Worm (Caenorhabditis elegans) whole organism, L4 larva: ENCODE measurements around the gene spp-2.
"Not testable (repeated sequence)": the region's sequence is repeated elsewhere in the genome, so short reads cannot be mapped to it uniquely, and the experiment has no call there.

ENCODE experiments used
- F26F4.8 ChIP-seq: fragments of 200-800 bp; sonication (Bioruptor generic); conservative IDR thresholded peaks from 2 replicates; pipeline ENCODE4 v1.3.6; 2022; ENCODE audit warnings: missing genetic modification characterization, missing compliant biosample characterization
- T20F7.1 ChIP-seq: fragments of 200-800 bp; sonication (Bioruptor generic); optimal IDR thresholded peaks from 2 replicates; lab custom pipeline; 2018; ENCODE audit warnings: mild to moderate bottlenecking, missing genetic modification characterization, missing compliant biosample characterization
- Y48G9A.11 ChIP-seq: fragments of 200-800 bp; sonication (Bioruptor generic); IDR thresholded peaks from 2 replicates; pipeline ENCODE4 v1.3.6; 2022; ENCODE audit warnings: missing genetic modification reagents, missing genetic modification characterization, missing compliant biosample characterization
- Y5F2A.4 ChIP-seq: fragments of 200-800 bp; sonication (Bioruptor generic); optimal IDR thresholded peaks from 2 replicates; lab custom pipeline; 2018; ENCODE audit warnings: mild to moderate bottlenecking, missing genetic modification characterization, missing compliant biosample characterization
- ZK337.2 ChIP-seq: fragments of 200-800 bp; sonication (Bioruptor generic); IDR thresholded peaks from 2 replicates; pipeline ENCODE4 v1.3.6; 2022; ENCODE audit warnings: missing genetic modification reagents, missing genetic modification characterization, missing compliant biosample characterization
- aha-1 ChIP-seq: fragments of 150-350 bp; peaks from one replicate; lab custom pipeline; 2014; ENCODE audit warnings: missing biosample characterization, missing genetic modification characterization
- ama-1 ChIP-seq: fragments of 150-350 bp; optimal IDR thresholded peaks from 2 replicates; lab custom pipeline; 2014; ENCODE audit warnings: inconsistent platforms, mixed read lengths
- arid-1 ChIP-seq: fragments of 200-800 bp; sonication (Bioruptor generic); conservative IDR thresholded peaks from 2 replicates; pipeline ENCODE4 v1.3.6; 2022; ENCODE audit warnings: missing genetic modification reagents, missing genetic modification characterization, missing compliant biosample characterization
- ceh-82 ChIP-seq: sonication (generic microtip); optimal IDR thresholded peaks from 2 replicates; lab custom pipeline; 2017; ENCODE audit warnings: missing biosample characterization, missing genetic modification characterization
- cey-2 ChIP-seq: sonication (generic microtip); optimal IDR thresholded peaks from 3 replicates; lab custom pipeline; 2017; ENCODE audit warnings: missing genetic modification characterization, mild to moderate bottlenecking, missing compliant biosample characterization, antibody characterized with exemption, borderline replicate concordance; ENCODE audit not compliant: insufficient read depth
- daf-12 ChIP-seq: fragments of 150-350 bp; optimal IDR thresholded peaks from 2 replicates; lab custom pipeline; 2014; ENCODE audit warnings: missing biosample characterization, missing genetic modification reagents, missing genetic modification characterization
- daf-16 ChIP-seq, 3 experiments: sonication (generic microtip); optimal IDR thresholded peaks; 2 replicates each; lab custom pipeline; 2016 to 2017; ENCODE audit warnings: missing genetic modification characterization in 3 of 3, missing genetic modification reagents in 3 of 3, mild to moderate bottlenecking in 2 of 3, missing compliant biosample characterization in 2 of 3, missing biosample characterization in 1 of 3, moderate library complexity in 1 of 3
- dmd-6 ChIP-seq: fragments of 200-800 bp; sonication (Bioruptor generic); IDR thresholded peaks from 2 replicates; pipeline ENCODE4 v1.3.6; 2022; ENCODE audit warnings: missing genetic modification reagents, missing genetic modification characterization, missing compliant biosample characterization
- duxl-1 ChIP-seq: sonication (generic microtip); optimal IDR thresholded peaks from 2 replicates; lab custom pipeline; 2016; ENCODE audit warnings: mild to moderate bottlenecking, missing genetic modification characterization, moderate library complexity, missing compliant biosample characterization; ENCODE audit not compliant: poor library complexity
- dve-1 ChIP-seq: sonication (generic microtip); optimal IDR thresholded peaks from 2 replicates; lab custom pipeline; 2017; ENCODE audit warnings: antibody characterized with exemption, mild to moderate bottlenecking, missing genetic modification characterization, missing compliant biosample characterization; ENCODE audit not compliant: insufficient read depth
- egl-43 ChIP-seq: fragments of 200-800 bp; sonication (Bioruptor generic); IDR thresholded peaks from 2 replicates; pipeline ENCODE4 v1.3.6; 2022; ENCODE audit warnings: missing genetic modification reagents, missing genetic modification characterization, missing compliant biosample characterization
- fkh-10 ChIP-seq: fragments of 150-350 bp; optimal IDR thresholded peaks from 2 replicates; lab custom pipeline; 2014; ENCODE audit warnings: missing biosample characterization, missing genetic modification reagents, missing genetic modification characterization
- hlh-11 ChIP-seq: fragments of 200-800 bp; sonication (Bioruptor generic); optimal IDR thresholded peaks from 2 replicates; lab custom pipeline; 2018; ENCODE audit warnings: mild to moderate bottlenecking, missing genetic modification characterization, missing compliant biosample characterization
- hlh-30 ChIP-seq: sonication (generic microtip); optimal IDR thresholded peaks from 2 replicates; lab custom pipeline; 2017; ENCODE audit warnings: antibody characterized with exemption, mild to moderate bottlenecking, missing genetic modification characterization, missing compliant biosample characterization; ENCODE audit not compliant: insufficient read depth
- hmg-1.1 ChIP-seq: fragments of 200-800 bp; sonication (Bioruptor generic); IDR thresholded peaks from 2 replicates; pipeline ENCODE4 v1.3.6; 2022; ENCODE audit warnings: missing genetic modification reagents, missing genetic modification characterization, missing compliant biosample characterization
- lim-7 ChIP-seq: fragments of 200-800 bp; sonication (Bioruptor generic); IDR thresholded peaks from 2 replicates; pipeline ENCODE4 v1.3.6; 2022; ENCODE audit warnings: missing genetic modification characterization, missing compliant biosample characterization
- lsy-2 ChIP-seq, 2 experiments: fragments of 150-350 bp in 1 of 2; sonication (generic microtip) in 1 of 2; optimal IDR thresholded peaks; 2 replicates each; lab custom pipeline; 2014 to 2017; ENCODE audit warnings: missing biosample characterization in 2 of 2, missing genetic modification characterization in 2 of 2
- madf-9 ChIP-seq: fragments of 200-800 bp; sonication (Bioruptor generic); conservative IDR thresholded peaks from 2 replicates; pipeline ENCODE4 v1.3.6; 2022; ENCODE audit warnings: missing genetic modification reagents, missing genetic modification characterization, missing compliant biosample characterization
- mdl-1 ChIP-seq, 2 experiments: fragments of 150-350 bp in 1 of 2; sonication (generic microtip) in 1 of 2; optimal IDR thresholded peaks; 2 replicates each; lab custom pipeline; 2014 to 2017; ENCODE audit warnings: missing biosample characterization in 2 of 2, missing genetic modification characterization in 2 of 2
- mep-1 ChIP-seq: fragments of 150-350 bp; sonication (generic microtip); optimal IDR thresholded peaks from 3 replicates; lab custom pipeline; 2014; ENCODE audit warnings: missing biosample characterization, missing genetic modification characterization
- mes-2 ChIP-seq: sonication (generic microtip); optimal IDR thresholded peaks from 2 replicates; lab custom pipeline; 2016; ENCODE audit warnings: missing genotype, mild to moderate bottlenecking, missing genetic modification characterization, missing compliant biosample characterization; ENCODE audit not compliant: poor library complexity, severe bottlenecking
- mxl-3 ChIP-seq: fragments of 200-800 bp; sonication (Bioruptor generic); optimal IDR thresholded peaks from 2 replicates; lab custom pipeline; 2018; ENCODE audit warnings: mild to moderate bottlenecking, missing genetic modification characterization, missing compliant biosample characterization
- nhr-11 ChIP-seq: fragments of 150-350 bp; optimal IDR thresholded peaks from 2 replicates; lab custom pipeline; 2014; ENCODE audit warnings: missing biosample characterization, missing genetic modification characterization
- nhr-237 ChIP-seq: sonication (generic microtip); optimal IDR thresholded peaks from 2 replicates; lab custom pipeline; 2017; ENCODE audit warnings: missing biosample characterization, missing genetic modification characterization
- nhr-28 ChIP-seq: fragments of 150-350 bp; optimal IDR thresholded peaks from 2 replicates; lab custom pipeline; 2014; ENCODE audit warnings: missing biosample characterization, missing genetic modification characterization
- nhr-48 ChIP-seq: sonication (generic microtip); optimal IDR thresholded peaks from 2 replicates; lab custom pipeline; 2016; ENCODE audit warnings: mild to moderate bottlenecking, missing genetic modification characterization, missing compliant biosample characterization
- nhr-6 ChIP-seq: fragments of 150-350 bp; optimal IDR thresholded peaks from 2 replicates; lab custom pipeline; 2014; ENCODE audit warnings: missing biosample characterization, missing genetic modification characterization
- nhr-77 ChIP-seq: fragments of 150-350 bp; optimal IDR thresholded peaks from 2 replicates; lab custom pipeline; 2014; ENCODE audit warnings: missing biosample characterization, missing genetic modification characterization
- pha-4 ChIP-seq, 2 experiments: fragments of 150-350 bp in 1 of 2; fragments of 200-800 bp in 1 of 2; sonication (Bioruptor generic) in 1 of 2; IDR thresholded peaks in 1 of 2; optimal IDR thresholded peaks in 1 of 2; 2 replicates each; pipeline versions ENCODE4 v1.3.6 to Lab custom; 2014 to 2022; ENCODE audit warnings: missing genetic modification characterization in 2 of 2, missing genetic modification reagents in 2 of 2, missing biosample characterization in 1 of 2, missing compliant biosample characterization in 1 of 2
- pqm-1 ChIP-seq: sonication (generic microtip); optimal IDR thresholded peaks from 2 replicates; lab custom pipeline; 2017; ENCODE audit warnings: missing biosample characterization, missing genetic modification characterization
- saeg-2 ChIP-seq: fragments of 200-800 bp; sonication (Bioruptor generic); IDR thresholded peaks from 2 replicates; pipeline ENCODE4 v1.3.6; 2022; ENCODE audit warnings: missing genetic modification reagents, missing genetic modification characterization, missing compliant biosample characterization
- tag-97 ChIP-seq: fragments of 200-800 bp; sonication (Bioruptor generic); IDR thresholded peaks from 2 replicates; pipeline ENCODE4 v1.3.6; 2022; ENCODE audit warnings: missing genetic modification characterization, missing compliant biosample characterization
- tra-1 ChIP-seq: fragments of 200-800 bp; sonication (Bioruptor generic); IDR thresholded peaks from 2 replicates; pipeline ENCODE4 v1.3.6; 2022; ENCODE audit warnings: missing genetic modification reagents, missing genetic modification characterization, missing compliant biosample characterization
- unc-62 ChIP-seq, 3 experiments: fragments of 150-350 bp in 1 of 3; sonication (generic microtip); optimal IDR thresholded peaks in 2 of 3; peaks in 1 of 3; 1 replicate in 1 of 3; 2 replicates in 2 of 3; lab custom pipeline; 2014 to 2017; ENCODE audit warnings: missing biosample characterization in 3 of 3, missing genetic modification characterization in 3 of 3, missing genetic modification reagents in 3 of 3, missing genotype in 1 of 3
- vab-7 ChIP-seq: fragments of 200-800 bp; sonication (Bioruptor generic); IDR thresholded peaks from 2 replicates; pipeline ENCODE4 v1.3.6; 2022; ENCODE audit warnings: missing genetic modification reagents, missing genetic modification characterization, missing compliant biosample characterization
- ztf-7 ChIP-seq: fragments of 150-350 bp; optimal IDR thresholded peaks from 2 replicates; lab custom pipeline; 2014; ENCODE audit warnings: missing biosample characterization, missing genetic modification characterization

The spp-2 gene

ce11 chrX:7365267-7365666, 48.6 kb upstream of the spp-2 start, which contains the start of gene C56G3.2:
Gene C56G3.2, plus strand, starts transcription at chrX:7365567.
- not testable (repeated sequence) for TF ChIP-seq mxl-3; arid-1; saeg-2 (GFP tag; lab: Robert Waterston, UW)

- TF ChIP-seq hlh-30 (tag; lab: Kevin White, UChicago) (no peak), cey-2 (tag; lab: Kevin White, UChicago) (no peak), hmg-1.1 (GFP tag; lab: Robert Waterston, UW) (no peak), ama-1 (lab: Kevin White, UChicago) (no peak), mxl-3 (no peak), ztf-7 (tag; lab: Kevin White, UChicago) (no peak), daf-12 (no peak), pha-4 (GFP tag; IDR thresholded peaks at IDR 0.05; lab: Robert Waterston, UW) (no peak), pha-4 (tag; optimal IDR thresholded peaks at IDR 0.05; lab: Kevin White, UChicago) (no peak), lim-7 (no peak), ZK337.2 (GFP tag; lab: Robert Waterston, UW) (no peak)
Measured at ce11 chrX:7343747-7344146, 27.1 kb upstream of the spp-2 start, which contains the start of gene C07D8.5. Gene C07D8.5, plus strand, starts transcription at chrX:7344047.

ce11 chrX:7343218-7343617, 26.6 kb upstream of the spp-2 start:
- TF ChIP-seq tag-97: no peak
- no peak for TF ChIP-seq tra-1 (GFP tag; lab: Robert Waterston, UW)
- no peak for TF ChIP-seq ZK337.2 (GFP tag; lab: Robert Waterston, UW)
- no peak for TF ChIP-seq F26F4.8
- no peak for TF ChIP-seq aha-1 (tag; lab: Kevin White, UChicago)
- TF ChIP-seq hlh-30 (tag; lab: Kevin White, UChicago): peak; percentile 8
- TF ChIP-seq egl-43 (GFP tag; lab: Robert Waterston, UW): no peak
- TF ChIP-seq ceh-82 (tag; lab: Kevin White, UChicago): no peak
- TF ChIP-seq T20F7.1 (GFP tag; lab: Kevin White, UChicago): no peak
- no peak for TF ChIP-seq Y48G9A.11 (GFP tag; lab: Robert Waterston, UW)
- TF ChIP-seq nhr-28 (tag; lab: Kevin White, UChicago): peak; percentile 63
- no peak for TF ChIP-seq madf-9 (GFP tag; lab: Robert Waterston, UW)
- TF ChIP-seq dve-1 (tag; lab: Kevin White, UChicago): peak; percentile 2
- no peak for TF ChIP-seq dmd-6 (GFP tag; lab: Robert Waterston, UW)
- TF ChIP-seq mes-2 (tag; lab: Kevin White, UChicago): no peak
- no peak for TF ChIP-seq hmg-1.1 (GFP tag; lab: Robert Waterston, UW)
- no peak for TF ChIP-seq daf-16 (GFP tag; optimal IDR thresholded peaks at IDR 0.05; lab: Kevin White, UChicago)
- peak; percentile 90 for TF ChIP-seq daf-16 (tag; optimal IDR thresholded peaks at IDR 0.05; lab: Kevin White, UChicago)
- no peak for TF ChIP-seq unc-62 (GFP tag; optimal IDR thresholded peaks at IDR 0.05 in 1 of 2; lab: Kevin White, UChicago)
- no peak for TF ChIP-seq unc-62 (tag; optimal IDR thresholded peaks at IDR 0.05; lab: Kevin White, UChicago)
- TF ChIP-seq Y5F2A.4: no peak
- TF ChIP-seq fkh-10 (GFP tag; lab: Kevin White, UChicago): no peak
- no peak for TF ChIP-seq vab-7 (GFP tag; lab: Robert Waterston, UW)
- TF ChIP-seq pqm-1 (tag; lab: Kevin White, UChicago): peak; percentile 80
- no peak for TF ChIP-seq nhr-237 (tag; lab: Kevin White, UChicago)

DNA sequence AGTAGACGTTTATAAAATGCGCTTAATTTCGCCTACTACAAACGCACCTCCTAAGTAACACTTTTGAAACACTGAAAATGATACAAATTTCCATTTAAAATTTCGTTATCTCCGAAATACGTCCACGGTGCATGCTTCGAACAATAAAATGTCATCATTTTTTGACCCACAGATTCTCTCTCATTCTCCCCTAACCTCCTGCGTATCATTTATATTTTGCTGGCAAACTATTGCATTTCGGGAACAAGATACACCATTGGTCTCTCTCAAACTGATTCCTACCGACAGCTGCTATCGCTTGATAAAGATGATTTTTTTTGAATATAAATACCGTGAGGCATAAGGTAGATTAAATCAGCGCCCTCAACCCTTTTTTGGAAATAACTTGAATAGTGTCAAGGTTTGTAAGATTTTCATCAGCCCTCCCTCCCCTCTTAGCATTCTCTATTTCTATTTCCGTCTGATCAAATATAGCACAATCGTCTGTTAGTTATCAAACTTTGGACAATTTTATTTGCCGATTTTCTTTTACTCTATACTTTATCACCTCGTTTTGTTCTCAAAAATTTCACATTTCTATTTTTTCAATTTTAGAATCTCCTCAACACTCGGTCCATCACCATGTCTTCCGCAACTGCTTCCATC, 24.4 kb upstream of the spp-2 start, which contains the start of gene C07D8.6:
C07D8.6 (plus strand) TSS at position 595 of the 645 bp plus-strand sequence.
- TF ChIP-seq nhr-6 (tag; lab: Kevin White, UChicago) (peak; percentile 60), Y48G9A.11 (GFP tag; lab: Robert Waterston, UW) (no peak), mdl-1 (tag; optimal IDR thresholded peaks at IDR 0.05; lab: Kevin White, UChicago) (peak in 1 of 2 experiments; percentile 50), ZK337.2 (GFP tag; lab: Robert Waterston, UW) (no peak), duxl-1 (tag; lab: Kevin White, UChicago) (no peak), nhr-48 (tag; lab: Kevin White, UChicago) (peak; percentile 83), dmd-6 (GFP tag; lab: Robert Waterston, UW) (peak; percentile 86), nhr-77 (tag; lab: Kevin White, UChicago) (peak; percentile 70), unc-62 (GFP tag; optimal IDR thresholded peaks at IDR 0.05 in 1 of 2; lab: Kevin White, UChicago) (peak in 1 of 2 experiments; percentile 28), unc-62 (tag; optimal IDR thresholded peaks at IDR 0.05; lab: Kevin White, UChicago) (no peak), hlh-30 (tag; lab: Kevin White, UChicago) (peak; percentile 59), hlh-11 (tag; lab: Kevin White, UChicago) (peak; percentile 89), nhr-11 (tag; lab: Kevin White, UChicago) (peak; percentile 17), daf-16 (GFP tag; optimal IDR thresholded peaks at IDR 0.05; lab: Kevin White, UChicago) (peak in 1 of 2 experiments; percentile 60), daf-16 (tag; optimal IDR thresholded peaks at IDR 0.05; lab: Kevin White, UChicago) (peak; percentile 87), mes-2 (tag; lab: Kevin White, UChicago) (peak; percentile 26), lsy-2 (tag; optimal IDR thresholded peaks at IDR 0.05; lab: Kevin White, UChicago) (peak in 1 of 2 experiments; percentile 52), mep-1 (peak; percentile 59)
